Worm (Caenorhabditis elegans) whole organism, young adult: ENCODE data around the gene gem-1.

Experiments
- Y53F4B.3 ChIP-seq: fragments of 200-800 bp; sonication (Bioruptor generic); IDR thresholded peaks from 2 replicates; pipeline ENCODE4 v1.3.6; 2022; ENCODE audit warnings: missing genetic modification reagents, missing genetic modification characterization, missing compliant biosample characterization
- lag-1 ChIP-seq: fragments of 200-800 bp; sonication (Bioruptor generic); IDR thresholded peaks from 2 replicates; pipeline ENCODE4 v1.3.6; 2022; ENCODE audit warnings: missing genetic modification reagents, missing genetic modification characterization, missing compliant biosample characterization
- sea-2 ChIP-seq: fragments of 200-800 bp; sonication (Bioruptor generic); IDR thresholded peaks from 2 replicates; pipeline ENCODE4 v1.3.6; 2022; ENCODE audit warnings: missing genetic modification characterization, missing compliant biosample characterization
- tbp1 ChIP-seq: fragments of 200-800 bp; sonication (Bioruptor generic); optimal IDR thresholded peaks from 2 replicates; lab custom pipeline; 2018; ENCODE audit warnings: mild to moderate bottlenecking, missing genetic modification characterization, missing compliant biosample characterization

- TF ChIP-seq lag-1 (GFP tag; lab: Robert Waterston, UW): no peak
- TF ChIP-seq sea-2 (GFP tag; lab: Robert Waterston, UW): no peak
- TF ChIP-seq tbp1 (GFP tag; lab: Kevin White, UChicago): peak; percentile 7
- TF ChIP-seq Y53F4B.3 (GFP tag; lab: Robert Waterston, UW): no peak
Observed at ce11 chrX:13419884-13420339, 43.1 kb upstream of the gem-1 start, which contains the start of gene C29F7.3.
